Worm (Caenorhabditis elegans): ENCODE results near the gene ceh-7.

ceh-7 gene

ce11 chrII:8742006-8742847, 38.6 kb upstream of the ceh-7 start (continued):
- TF ChIP-seq unc-62 (GFP tag; optimal IDR thresholded peaks at IDR 0.05 in 1 of 2) (peak in 1 of 2 experiments; percentile 99), unc-62 (tag; optimal IDR thresholded peaks at IDR 0.05) (no peak), lin-1 (GFP tag; IDR thresholded peaks at IDR 0.05) (peak; percentile 74), php-3 (GFP tag; IDR thresholded peaks at IDR 0.05) (peak; percentile 59), hlh-11 (tag; optimal IDR thresholded peaks at IDR 0.05) (peak; percentile 80), zfp-3 (GFP tag; conservative IDR thresholded peaks at IDR 0.05) (0 out of 2 replicates have a peak, but pooled peaks have one; percentile 6), daf-16 (GFP tag; optimal IDR thresholded peaks at IDR 0.05) (no peak), daf-16 (tag; optimal IDR thresholded peaks at IDR 0.05) (peak; percentile 76), pqm-1 (tag; optimal IDR thresholded peaks at IDR 0.05) (no peak), nhr-6 (tag; optimal IDR thresholded peaks at IDR 0.05) (no peak), hmg-1.1 (GFP tag; IDR thresholded peaks at IDR 0.05) (0 out of 2 replicates have a peak, but pooled peaks have one; percentile 8), ceh-28 (tag; optimal IDR thresholded peaks at IDR 0.05) (no peak), mdt-29 (GFP tag; IDR thresholded peaks at IDR 0.05) (peak; percentile 62; the same call in 1 of the 2 replicates), snpc-1.2 (GFP tag; IDR thresholded peaks at IDR 0.05) (no peak), arid-1 (GFP tag; conservative IDR thresholded peaks at IDR 0.05) (no peak), egl-43 (GFP tag; IDR thresholded peaks at IDR 0.05) (no peak), lsy-2 (tag; optimal IDR thresholded peaks at IDR 0.05) (peak in 1 of 2 experiments; percentile 58), tra-1 (GFP tag; IDR thresholded peaks at IDR 0.05) (peak; percentile 77), ceh-44 (GFP tag; IDR thresholded peaks at IDR 0.05) (no peak), duxl-1 (tag; optimal IDR thresholded peaks at IDR 0.05; ENCODE audit: poor library complexity) (no peak), T26A8.4 (GFP tag; IDR thresholded peaks at IDR 0.05) (no peak), lin-38 (GFP tag; IDR thresholded peaks at IDR 0.05) (no peak), mdl-1 (tag; optimal IDR thresholded peaks at IDR 0.05) (peak; percentile 91 to 92), nhr-48 (tag; optimal IDR thresholded peaks at IDR 0.05) (peak; percentile 96), zip-2 (tag; optimal IDR thresholded peaks at IDR 0.05) (no peak), nhr-76 (tag; optimal IDR thresholded peaks at IDR 0.05) (no peak), ZK337.2 (GFP tag; IDR thresholded peaks at IDR 0.05) (no peak), nhr-77 (tag; optimal IDR thresholded peaks at IDR 0.05) (peak; percentile 30), skn-1 (tag; optimal IDR thresholded peaks at IDR 0.05) (no peak), ama-1 (optimal IDR thresholded peaks at IDR 0.05) (no peak), hif-1 (tag; optimal IDR thresholded peaks at IDR 0.05) (peak; percentile 11 to 31), ceh-82 (tag; optimal IDR thresholded peaks at IDR 0.05) (no peak), lim-7 (GFP tag; IDR thresholded peaks at IDR 0.05) (no peak), mes-2 (tag; optimal IDR thresholded peaks at IDR 0.05; ENCODE audit: poor library complexity, severe bottlenecking) (peak; percentile 15), gei-8 (GFP tag; optimal IDR thresholded peaks at IDR 0.05) (peak; percentile 79), unc-130 (GFP tag; optimal IDR thresholded peaks at IDR 0.05) (no peak), aha-1 (tag) (peak; percentile 99), cey-2 (tag; optimal IDR thresholded peaks at IDR 0.05; ENCODE audit: borderline replicate concordance, insufficient read depth) (peak; percentile 74), R02D3.7 (tag; optimal IDR thresholded peaks at IDR 0.05) (no peak), aly-2 (tag; optimal IDR thresholded peaks at IDR 0.05) (no peak), nhr-42 (GFP tag; IDR thresholded peaks at IDR 0.05) (no peak), ctbp-1 (GFP tag; IDR thresholded peaks at IDR 0.05) (no peak), fos-1 (tag; optimal IDR thresholded peaks at IDR 0.05) (no peak), nhr-237 (tag; optimal IDR thresholded peaks at IDR 0.05) (no peak), ces-1 (GFP tag; optimal IDR thresholded peaks at IDR 0.05) (no peak), D1046.2 (GFP tag; IDR thresholded peaks at IDR 0.05) (no peak), dve-1 (tag; optimal IDR thresholded peaks at IDR 0.05; ENCODE audit: insufficient read depth) (peak; percentile 68), madf-5 (GFP tag; IDR thresholded peaks at IDR 0.05) (no peak), spr-3 (GFP tag; optimal IDR thresholded peaks at IDR 0.05) (no peak), nhr-102 (tag; optimal IDR thresholded peaks at IDR 0.05) (peak; percentile 58)
